Fruit fly (Drosophila melanogaster) whole organism, wandering third instar larva: ENCODE results near the gene bb8.

Experiments
- Abd-B ChIP-seq: fragments of >200 bp; optimal IDR thresholded peaks from 2 replicates; lab custom pipeline; 2017; ENCODE audit warnings: missing biosample characterization, missing genetic modification characterization
- CG32264 ChIP-seq: fragments of 200-800 bp; sonication (Bioruptor generic); optimal IDR thresholded peaks from 2 replicates; lab custom pipeline; 2016; ENCODE audit warnings: missing biosample characterization, missing genetic modification characterization
- CG9705 ChIP-seq: fragments of 200-800 bp; sonication (Bioruptor generic); optimal IDR thresholded peaks from 2 replicates; lab custom pipeline; 2018; ENCODE audit warnings: missing biosample characterization, mild to moderate bottlenecking, missing genetic modification characterization
- CrebA ChIP-seq: fragments of 200-800 bp; sonication (Bioruptor generic); optimal IDR thresholded peaks from 2 replicates; lab custom pipeline; 2016; ENCODE audit warnings: missing biosample characterization, mild to moderate bottlenecking, missing genetic modification characterization, borderline replicate concordance
- Dfd ChIP-seq: fragments of >200 bp; optimal IDR thresholded peaks from 2 replicates; lab custom pipeline; 2017; ENCODE audit warnings: missing biosample characterization, missing genetic modification characterization
- Dif ChIP-seq: fragments of 200-275, 200-300 bp; sonication (Bioruptor generic); optimal IDR thresholded peaks from 2 replicates; lab custom pipeline; 2018; ENCODE audit warnings: missing biosample characterization, missing genetic modification characterization; ENCODE audit not compliant: partially characterized antibody
- GATAd ChIP-seq: sonication (Bioruptor generic); optimal IDR thresholded peaks from 2 replicates; lab custom pipeline; 2016; ENCODE audit warnings: missing biosample characterization, missing genetic modification characterization
- HLH106 ChIP-seq: fragments of 200-800 bp; optimal IDR thresholded peaks from 3 replicates; lab custom pipeline; 2019; ENCODE audit warnings: missing biosample characterization, mild to moderate bottlenecking, missing genetic modification characterization, moderate library complexity
- Hnf4 ChIP-seq: fragments of 200-800 bp; sonication (Bioruptor generic); optimal IDR thresholded peaks from 2 replicates; lab custom pipeline; 2016; ENCODE audit warnings: missing biosample characterization, mild to moderate bottlenecking, missing genetic modification characterization
- Hr78 ChIP-seq: fragments of >200 bp; optimal IDR thresholded peaks from 2 replicates; lab custom pipeline; 2017; ENCODE audit warnings: missing biosample characterization, missing genetic modification characterization
- Hr83 ChIP-seq: fragments of 200-300 bp; sonication (Bioruptor generic); optimal IDR thresholded peaks from 2 replicates; lab custom pipeline; 2016; ENCODE audit warnings: missing biosample characterization, mild to moderate bottlenecking, missing genetic modification characterization, moderate library complexity; ENCODE audit not compliant: poor library complexity, severe bottlenecking
- Jra ChIP-seq: sonication (Bioruptor generic); optimal IDR thresholded peaks from 2 replicates; lab custom pipeline; 2016; ENCODE audit warnings: missing biosample characterization, missing genetic modification characterization
- Mio ChIP-seq: sonication (Bioruptor generic); optimal IDR thresholded peaks from 2 replicates; lab custom pipeline; 2016; ENCODE audit warnings: missing biosample characterization, missing genetic modification characterization
- Myc ChIP-seq: fragments of >200 bp; optimal IDR thresholded peaks from 2 replicates; lab custom pipeline; 2017
- N ChIP-seq: fragments of >200 bp; optimal IDR thresholded peaks from 2 replicates; lab custom pipeline; 2018; ENCODE audit warnings: missing biosample characterization, missing external identifiers, missing genetic modification characterization
- OdsH ChIP-seq: fragments of 200-800 bp; sonication (Bioruptor generic); optimal IDR thresholded peaks from 2 replicates; lab custom pipeline; 2016; ENCODE audit warnings: missing biosample characterization, mild to moderate bottlenecking, missing genetic modification characterization
- Rel ChIP-seq, 2 experiments: fragments of 200-800 bp; sonication (Bioruptor generic) in 1 of 2; optimal IDR thresholded peaks; 2 replicates in 1 of 2; 3 replicates in 1 of 2; lab custom pipeline; 2016 to 2019; ENCODE audit warnings: mild to moderate bottlenecking in 2 of 2, missing biosample characterization in 2 of 2, missing genetic modification characterization in 2 of 2, moderate library complexity in 1 of 2
- Sp1 ChIP-seq: fragments of 200-800 bp; sonication (Bioruptor generic); optimal IDR thresholded peaks from 3 replicates; lab custom pipeline; 2019; ENCODE audit warnings: missing biosample characterization, mild to moderate bottlenecking, missing genetic modification characterization, moderate library complexity
- Vsx2 ChIP-seq: fragments of 200-300, 225-300 bp; sonication (Bioruptor generic); optimal IDR thresholded peaks from 2 replicates; lab custom pipeline; 2018; ENCODE audit warnings: missing biosample characterization, missing genetic modification characterization; ENCODE audit not compliant: partially characterized antibody
- br ChIP-seq: fragments of 200-800 bp; sonication (Bioruptor generic); optimal IDR thresholded peaks from 2 replicates; lab custom pipeline; 2016; ENCODE audit warnings: missing biosample characterization, missing genetic modification characterization
- brk ChIP-seq: fragments of 200-800 bp; sonication (Bioruptor generic); optimal IDR thresholded peaks from 2 replicates; lab custom pipeline; 2016; ENCODE audit warnings: missing biosample characterization, mild to moderate bottlenecking, missing genetic modification characterization
- dl ChIP-seq, 2 experiments: fragments of 175-275, 200-275 bp in 1 of 2; fragments of 200-275 bp in 1 of 2; sonication (Bioruptor generic); optimal IDR thresholded peaks; lab custom pipeline; 2018; ENCODE audit warnings: mild to moderate bottlenecking in 2 of 2, missing biosample characterization in 2 of 2, missing genetic modification characterization in 2 of 2, moderate library complexity in 2 of 2; ENCODE audit not compliant: partially characterized antibody in 2 of 2, insufficient read depth in 1 of 2
- dmrt93B ChIP-seq: fragments of 200-800 bp; sonication (Bioruptor generic); optimal IDR thresholded peaks from 2 replicates; lab custom pipeline; 2018; ENCODE audit warnings: missing biosample characterization, mild to moderate bottlenecking, missing genetic modification characterization
- dsf ChIP-seq: sonication (Bioruptor generic); optimal IDR thresholded peaks from 2 replicates; lab custom pipeline; 2016; ENCODE audit warnings: missing biosample characterization, missing genetic modification characterization, borderline replicate concordance
- ey ChIP-seq: fragments of 200-800 bp; sonication (Bioruptor generic); optimal IDR thresholded peaks from 2 replicates; lab custom pipeline; 2016; ENCODE audit warnings: missing biosample characterization, missing genetic modification characterization
- foxo ChIP-seq, 2 experiments: fragments of 200-800 bp; sonication (Bioruptor generic); optimal IDR thresholded peaks; 2 replicates in 1 of 2; 3 replicates in 1 of 2; lab custom pipeline; 2016 to 2017; ENCODE audit warnings: missing biosample characterization in 2 of 2, missing genetic modification characterization in 2 of 2
- fru ChIP-seq: fragments of 200-800 bp; sonication (Bioruptor generic); optimal IDR thresholded peaks from 3 replicates; lab custom pipeline; 2016; ENCODE audit warnings: missing biosample characterization, mild to moderate bottlenecking, missing genetic modification characterization
- h ChIP-seq: fragments of 200-800 bp; sonication (Bioruptor generic); optimal IDR thresholded peaks from 3 replicates; lab custom pipeline; 2016; ENCODE audit warnings: missing biosample characterization, mild to moderate bottlenecking, missing genetic modification characterization
- jim ChIP-seq: fragments of 175-275, 200-325 bp; sonication (Bioruptor generic); optimal IDR thresholded peaks from 2 replicates; lab custom pipeline; 2016; ENCODE audit warnings: missing biosample characterization, mild to moderate bottlenecking, missing genetic modification characterization
- lola ChIP-seq: fragments of >200 bp; optimal IDR thresholded peaks from 2 replicates; lab custom pipeline; 2017; ENCODE audit warnings: missing biosample characterization, missing genetic modification characterization
- pan ChIP-seq: fragments of >200 bp; optimal IDR thresholded peaks from 2 replicates; lab custom pipeline; 2017
- psq ChIP-seq: fragments of 200-800 bp; sonication (Bioruptor generic); optimal IDR thresholded peaks from 3 replicates; lab custom pipeline; 2017; ENCODE audit warnings: missing biosample characterization, mild to moderate bottlenecking, missing genetic modification characterization, moderate library complexity
- rgr ChIP-seq: fragments of 200-800 bp; sonication (Bioruptor generic); optimal IDR thresholded peaks from 3 replicates; lab custom pipeline; 2016; ENCODE audit warnings: missing biosample characterization, mild to moderate bottlenecking, missing genetic modification characterization
- sage ChIP-seq: fragments of 200-800 bp; sonication (Bioruptor generic); optimal IDR thresholded peaks from 2 replicates; lab custom pipeline; 2016; ENCODE audit warnings: missing biosample characterization, mild to moderate bottlenecking, missing genetic modification characterization
- sv ChIP-seq: fragments of 200-800 bp; sonication (Bioruptor generic); optimal IDR thresholded peaks from 3 replicates; lab custom pipeline; 2016; ENCODE audit warnings: missing biosample characterization, missing genetic modification characterization
- tai ChIP-seq: sonication (Bioruptor generic); optimal IDR thresholded peaks from 2 replicates; lab custom pipeline; 2016; ENCODE audit warnings: missing biosample characterization, missing genetic modification characterization
- usp ChIP-seq: fragments of >200 bp; optimal IDR thresholded peaks from 2 replicates; lab custom pipeline; 2017; ENCODE audit warnings: missing biosample characterization, missing genetic modification characterization
- woc ChIP-seq: sonication (Bioruptor generic); optimal IDR thresholded peaks from 2 replicates; lab custom pipeline; 2016; ENCODE audit warnings: missing biosample characterization, mild to moderate bottlenecking, missing genetic modification characterization

bb8 gene

dm6 chr3R:23251256-23251655 is 38.7 kb downstream of the bb8 start, which contains the start of the genes Rad60 and EloA:
TSS of gene Rad60 (minus strand) at chr3R:23251477.
TSS of gene EloA (plus strand) at chr3R:23251563.
- peak; percentile 77 for TF ChIP-seq Hr83
- peak; percentile 58 for TF ChIP-seq CG9705 (GFP tag; lab: Kevin White, UChicago)
- TF ChIP-seq Jra: peak; percentile 85
- no peak for TF ChIP-seq pan (lab: Kevin White, UChicago)
- TF ChIP-seq Sp1: peak; percentile 73
- no peak for TF ChIP-seq CrebA (GFP tag; lab: Kevin White, UChicago)
- TF ChIP-seq sage (GFP tag; lab: Kevin White, UChicago): peak; percentile 27
- TF ChIP-seq h: peak; percentile 91
- no peak for TF ChIP-seq Dfd (GFP tag; lab: Kevin White, UChicago)
- no peak for TF ChIP-seq dl (GFP tag; optimal IDR thresholded peaks at IDR 0.05; lab: Kevin White, UChicago; ENCODE audit: insufficient read depth in 1 of 2, partially characterized antibody in 2 of 2)
- no peak for TF ChIP-seq tai (GFP tag; lab: Kevin White, UChicago)
- TF ChIP-seq OdsH: peak; percentile 86
- TF ChIP-seq woc: peak; percentile 38
- TF ChIP-seq dmrt93B: no peak
- no peak for TF ChIP-seq Hr78
- TF ChIP-seq rgr (GFP tag; lab: Kevin White, UChicago): peak; percentile 90
- TF ChIP-seq Rel (GFP tag; optimal IDR thresholded peaks at IDR 0.05; lab: Kevin White, UChicago): no peak
- TF ChIP-seq Rel (tag; optimal IDR thresholded peaks at IDR 0.05; lab: Kevin White, UChicago): peak; percentile 60
- peak; percentile 82 for TF ChIP-seq fru (GFP tag; lab: Kevin White, UChicago)
- no peak for TF ChIP-seq Abd-B (GFP tag; lab: Kevin White, UChicago)
- peak; percentile 73 for TF ChIP-seq HLH106 (tag; lab: Kevin White, UChicago)
- no peak for TF ChIP-seq lola (GFP tag; lab: Kevin White, UChicago)
- TF ChIP-seq dsf (GFP tag; lab: Kevin White, UChicago): peak; percentile 45
- TF ChIP-seq Hnf4 (GFP tag; lab: Kevin White, UChicago): peak; percentile 91
- no peak for TF ChIP-seq N
- TF ChIP-seq GATAd: no peak
- no peak for TF ChIP-seq usp (GFP tag; lab: Kevin White, UChicago)
- peak; percentile 69 for TF ChIP-seq psq (GFP tag; lab: Kevin White, UChicago)
- peak; percentile 43 for TF ChIP-seq Myc (lab: Kevin White, UChicago)
- no peak for TF ChIP-seq Dif
- peak; percentile 69 for TF ChIP-seq CG32264
- TF ChIP-seq Mio (GFP tag; lab: Kevin White, UChicago): no peak
- TF ChIP-seq sv (GFP tag; lab: Kevin White, UChicago): peak; percentile 81
- no peak for TF ChIP-seq jim (GFP tag; lab: Kevin White, UChicago)
- TF ChIP-seq Vsx2 (GFP tag; lab: Kevin White, UChicago): no peak
- peak; percentile 86 for TF ChIP-seq ey (GFP tag; lab: Kevin White, UChicago)
- peak; percentile 2 to 90 for TF ChIP-seq foxo (GFP tag; optimal IDR thresholded peaks at IDR 0.05; lab: Kevin White, UChicago)
- no peak for TF ChIP-seq brk (GFP tag; lab: Kevin White, UChicago)
- peak; percentile 87 for TF ChIP-seq br (GFP tag; lab: Kevin White, UChicago)

dm6 chr3R:23248853-23249573 is 41.0 kb downstream of the bb8 start, which contains the start of gene CG4467:
TSS of gene CG4467 (minus strand) at chr3R:23248903.
- TF ChIP-seq Hr78: no peak
- TF ChIP-seq Dif: peak; percentile 60
- TF ChIP-seq pan (lab: Kevin White, UChicago): no peak
- peak in 1 of 2 experiments; percentile 23 for TF ChIP-seq dl (GFP tag; optimal IDR thresholded peaks at IDR 0.05; lab: Kevin White, UChicago; ENCODE audit: insufficient read depth in 1 of 2, partially characterized antibody in 2 of 2)
- no peak for TF ChIP-seq lola (GFP tag; lab: Kevin White, UChicago)
